Fruit fly (Drosophila melanogaster) whole organism, wandering third instar larva: ENCODE measurements around the gene CG11694.

Experiments used
- CG32264 ChIP-seq: fragments of 200-800 bp; sonication (Bioruptor generic); optimal IDR thresholded peaks from 2 replicates; lab custom pipeline; 2016; ENCODE audit warnings: missing biosample characterization, missing genetic modification characterization
- CrebA ChIP-seq: fragments of 200-800 bp; sonication (Bioruptor generic); optimal IDR thresholded peaks from 2 replicates; lab custom pipeline; 2016; ENCODE audit warnings: missing biosample characterization, mild to moderate bottlenecking, missing genetic modification characterization, borderline replicate concordance
- Hnf4 ChIP-seq: fragments of 200-800 bp; sonication (Bioruptor generic); optimal IDR thresholded peaks from 2 replicates; lab custom pipeline; 2016; ENCODE audit warnings: missing biosample characterization, mild to moderate bottlenecking, missing genetic modification characterization
- OdsH ChIP-seq: fragments of 200-800 bp; sonication (Bioruptor generic); optimal IDR thresholded peaks from 2 replicates; lab custom pipeline; 2016; ENCODE audit warnings: missing biosample characterization, mild to moderate bottlenecking, missing genetic modification characterization
- fru ChIP-seq: fragments of 200-800 bp; sonication (Bioruptor generic); optimal IDR thresholded peaks from 3 replicates; lab custom pipeline; 2016; ENCODE audit warnings: missing biosample characterization, mild to moderate bottlenecking, missing genetic modification characterization

DNA sequence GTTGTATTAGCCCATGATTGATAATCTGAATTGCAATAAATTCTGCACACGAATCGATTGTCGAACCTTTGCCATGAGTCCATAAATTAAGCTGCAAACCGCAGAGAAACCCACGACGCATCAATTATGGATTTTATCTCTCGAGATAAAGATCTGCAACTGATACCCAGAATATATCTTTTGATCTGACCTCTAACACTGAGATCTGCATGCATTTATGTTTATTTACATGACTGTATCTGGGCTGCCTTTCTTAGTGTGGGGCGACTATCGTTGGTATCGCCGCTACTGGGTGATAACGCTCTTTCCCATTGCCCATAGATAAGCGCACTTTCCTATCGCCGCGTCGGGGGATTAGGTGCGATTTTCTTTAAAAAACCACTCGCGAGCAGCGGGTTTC, 5.3 kb upstream of the CG11694 start, which contains the start of gene Ctr1B:
- TF ChIP-seq Hnf4 (GFP tag; lab: Kevin White, UChicago) (no peak), fru (GFP tag; lab: Kevin White, UChicago) (no peak), CG32264 (no peak), OdsH (GFP tag; lab: Kevin White, UChicago) (no peak), CrebA (no peak)
